Worm (Caenorhabditis elegans): ENCODE data around the gene Y51A2B.6.

Y51A2B.6 gene

ce11 chrV:18425544-18425943 lies 31.4 kb upstream of the Y51A2B.6 start, which contains the start of gene ZK262.19:
Gene ZK262.19, minus strand, starts transcription at chrV:18425644.
- TF ChIP-seq nhr-23 (tag; optimal IDR thresholded peaks at IDR 0.05) = no peak

DNA sequence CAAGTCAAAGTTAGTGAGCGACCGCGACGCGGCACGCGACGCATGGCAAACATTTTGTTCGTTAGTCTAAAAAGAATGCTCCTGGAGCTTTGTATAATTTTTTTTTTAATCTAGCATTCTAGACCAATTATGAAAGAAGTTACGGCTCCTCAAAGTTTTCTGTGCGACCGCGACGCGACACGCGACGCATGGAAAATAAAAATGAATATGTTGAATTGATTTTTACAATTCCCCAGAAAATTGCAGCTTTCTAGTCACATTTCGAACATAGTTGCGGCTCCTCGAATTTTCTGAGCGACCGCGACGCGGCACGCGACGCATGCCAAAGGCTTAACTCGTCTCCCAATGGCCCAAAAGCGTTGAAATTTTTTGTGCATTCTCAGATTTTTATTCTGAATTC lies 30.4 kb upstream of the Y51A2B.6 start, which contains the start of gene ZK262.4:
TSS of gene ZK262.4 (minus strand) at position 101 of the 400 bp plus-strand sequence.
- TF ChIP-seq sem-4 (tag; optimal IDR thresholded peaks at IDR 0.05) (no peak), ztf-4 (tag; optimal IDR thresholded peaks at IDR 0.05) (no peak), lsy-2 (tag; optimal IDR thresholded peaks at IDR 0.05) (no peak), unc-62 (GFP tag; optimal IDR thresholded peaks at IDR 0.05) (no peak), ztf-1 (GFP tag; conservative IDR thresholded peaks at IDR 0.05) (no peak), nhr-11 (tag; optimal IDR thresholded peaks at IDR 0.05) (no peak), ceh-82 (tag; optimal IDR thresholded peaks at IDR 0.05) (no peak), F13H6.1 (tag; optimal IDR thresholded peaks at IDR 0.05) (no peak), elt-3 (tag; optimal IDR thresholded peaks at IDR 0.05) (no peak), nhr-129 (tag; optimal IDR thresholded peaks at IDR 0.05) (no peak), sma-3 (GFP tag; optimal IDR thresholded peaks at IDR 0.05) (no peak), skn-1 (tag; optimal IDR thresholded peaks at IDR 0.05) (no peak), dmd-4 (tag; optimal IDR thresholded peaks at IDR 0.05) (no peak), Y55F3AM.14 (GFP tag; optimal IDR thresholded peaks at IDR 0.05) (no peak), ZK546.5 (tag; optimal IDR thresholded peaks at IDR 0.05) (no peak), peb-1 (tag; optimal IDR thresholded peaks at IDR 0.05) (no peak), nhr-6 (tag; optimal IDR thresholded peaks at IDR 0.05) (no peak), blmp-1 (tag; optimal IDR thresholded peaks at IDR 0.05; ENCODE audit: insufficient read depth) (no peak), gmeb-1 (tag; optimal IDR thresholded peaks at IDR 0.05) (no peak), ceh-16 (tag; optimal IDR thresholded peaks at IDR 0.05) (no peak)

- no peak for TF ChIP-seq egl-27 (tag; optimal IDR thresholded peaks at IDR 0.05)
- no peak for TF ChIP-seq ceh-16 (tag; optimal IDR thresholded peaks at IDR 0.05)
- TF ChIP-seq aly-2 (tag; optimal IDR thresholded peaks at IDR 0.05) = no peak
- no peak for TF ChIP-seq elt-1 (tag; optimal IDR thresholded peaks at IDR 0.05)
- TF ChIP-seq mab-5 (tag; optimal IDR thresholded peaks at IDR 0.05) = no peak
- no peak for TF ChIP-seq zag-1 (tag; optimal IDR thresholded peaks at IDR 0.05)
These were observed 26.7 kb upstream of the Y51A2B.6 start, which contains the start of gene srj-26 for ce11 chrV:18420797-18421196. Gene srj-26, plus strand, starts transcription at chrV:18421097.

ce11 chrV:18414051-18414450 lies 19.9 kb upstream of the Y51A2B.6 start, which contains the start of gene txt-8:
Gene txt-8, plus strand, starts transcription at chrV:18414351.
- TF ChIP-seq peb-1 (tag; optimal IDR thresholded peaks at IDR 0.05) = no peak
- no peak for TF ChIP-seq aly-2 (tag; optimal IDR thresholded peaks at IDR 0.05)
- TF ChIP-seq sma-3 (GFP tag; optimal IDR thresholded peaks at IDR 0.05) = no peak
- no peak for TF ChIP-seq nhr-25 (tag; optimal IDR thresholded peaks at IDR 0.05)
- no peak for TF ChIP-seq ztf-4 (tag; optimal IDR thresholded peaks at IDR 0.05)
- no peak for TF ChIP-seq nhr-21 (tag; optimal IDR thresholded peaks at IDR 0.05)
- TF ChIP-seq ZK546.5 (tag; optimal IDR thresholded peaks at IDR 0.05) = no peak
- no peak for TF ChIP-seq lin-11 (tag; optimal IDR thresholded peaks at IDR 0.05)
- no peak for TF ChIP-seq unc-55 (GFP tag; optimal IDR thresholded peaks at IDR 0.05)
- no peak for TF ChIP-seq F13H6.1 (tag; optimal IDR thresholded peaks at IDR 0.05)
- TF ChIP-seq ztf-1 (GFP tag; conservative IDR thresholded peaks at IDR 0.05) = no peak
- no peak for TF ChIP-seq unc-39 (tag; optimal IDR thresholded peaks at IDR 0.05)
- TF ChIP-seq dmd-4 (tag; optimal IDR thresholded peaks at IDR 0.05) = no peak
- no peak for TF ChIP-seq alr-1 (tag; optimal IDR thresholded peaks at IDR 0.05)
- no peak for TF ChIP-seq blmp-1 (tag; optimal IDR thresholded peaks at IDR 0.05; ENCODE audit: insufficient read depth)
- TF ChIP-seq nhr-77 (tag; optimal IDR thresholded peaks at IDR 0.05) = no peak
- no peak for TF ChIP-seq sem-4 (tag; optimal IDR thresholded peaks at IDR 0.05)
- TF ChIP-seq unc-62 (GFP tag; optimal IDR thresholded peaks at IDR 0.05) = no peak

DNA sequence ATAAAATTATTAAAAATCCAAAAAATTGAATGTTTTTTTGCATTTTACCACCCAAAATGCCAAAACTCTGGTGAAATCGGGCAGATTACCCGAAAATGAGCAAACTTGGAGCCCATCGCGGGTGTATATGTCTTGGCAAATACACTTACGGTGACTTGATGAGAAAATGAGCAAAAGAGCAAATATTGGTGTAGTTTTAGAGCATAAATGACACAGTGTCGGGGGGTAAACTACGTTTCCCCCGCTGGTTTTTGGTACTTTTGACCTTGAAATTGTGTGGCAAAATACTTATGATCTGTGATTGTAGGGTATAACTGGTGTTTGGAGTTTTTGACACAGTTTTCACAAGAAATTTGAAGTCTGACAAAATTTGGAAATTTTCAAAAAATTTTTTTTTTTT lies 18.8 kb upstream of the Y51A2B.6 start, which contains the start of gene ZK262.2:
TSS of gene ZK262.2 (minus strand) at position 101 of the 400 bp plus-strand sequence.
- TF ChIP-seq gmeb-1 (tag; optimal IDR thresholded peaks at IDR 0.05) (no peak), ztf-1 (GFP tag; conservative IDR thresholded peaks at IDR 0.05) (no peak), C34F6.9 (tag; optimal IDR thresholded peaks at IDR 0.05) (no peak), sma-3 (GFP tag; optimal IDR thresholded peaks at IDR 0.05) (no peak), mab-5 (tag; optimal IDR thresholded peaks at IDR 0.05) (no peak), nhr-10 (tag; optimal IDR thresholded peaks at IDR 0.05) (no peak), unc-39 (tag; optimal IDR thresholded peaks at IDR 0.05) (no peak), fos-1 (tag; optimal IDR thresholded peaks at IDR 0.05) (no peak)
